Fruit fly (Drosophila melanogaster) whole organism, pupa: ENCODE data around the gene be.

Experiments used
- CG10348 ChIP-seq: fragments of 200-800 bp; sonication (Bioruptor generic); IDR thresholded peaks from 2 replicates; pipeline ENCODE4 v1.3.6; 2022; ENCODE audit warnings: missing biosample characterization, missing genetic modification characterization
- CG12605 ChIP-seq: fragments of 200-800 bp; sonication (Bioruptor generic); IDR thresholded peaks from 2 replicates; pipeline ENCODE4 v1.3.6; 2022; ENCODE audit warnings: missing biosample characterization, missing genetic modification characterization
- CG13204 ChIP-seq: fragments of 200-800 bp; sonication (Bioruptor generic); optimal IDR thresholded peaks from 2 replicates; lab custom pipeline; 2018; ENCODE audit warnings: missing biosample characterization, mild to moderate bottlenecking, missing genetic modification characterization, moderate library complexity
- CG14655 ChIP-seq: fragments of 200-800 bp; sonication (Bioruptor generic); optimal IDR thresholded peaks from 3 replicates; lab custom pipeline; 2017; ENCODE audit warnings: mild to moderate bottlenecking, missing biosample characterization, missing genetic modification reagents, missing genetic modification characterization
- CG15710 ChIP-seq: fragments of 200-800 bp; sonication (Bioruptor generic); optimal IDR thresholded peaks from 2 replicates; lab custom pipeline; 2018; ENCODE audit warnings: missing biosample characterization, mild to moderate bottlenecking, missing genetic modification characterization, moderate library complexity
- CG17806 ChIP-seq: fragments of 200-800 bp; sonication (Bioruptor generic); optimal IDR thresholded peaks from 2 replicates; lab custom pipeline; 2018; ENCODE audit warnings: missing biosample characterization, mild to moderate bottlenecking, missing genetic modification characterization, moderate library complexity
- CG32121 ChIP-seq: fragments of 200-800 bp; sonication (Bioruptor generic); IDR thresholded peaks from 2 replicates; pipeline ENCODE4 v1.3.6; 2022; ENCODE audit warnings: missing biosample characterization, missing genetic modification characterization
- CG34367 ChIP-seq: fragments of 200-800 bp; sonication (Bioruptor generic); optimal IDR thresholded peaks from 2 replicates; lab custom pipeline; 2018; ENCODE audit warnings: missing biosample characterization, mild to moderate bottlenecking, missing genetic modification characterization
- CG4496 ChIP-seq: fragments of 200-800 bp; sonication (Bioruptor generic); IDR thresholded peaks from 3 replicates; pipeline ENCODE4 v1.3.6; 2022; ENCODE audit warnings: missing biosample characterization, missing genetic modification characterization
- CG8159 ChIP-seq: fragments of 200-800 bp; sonication (Bioruptor generic); optimal IDR thresholded peaks from 3 replicates; lab custom pipeline; 2018; ENCODE audit warnings: missing biosample characterization, mild to moderate bottlenecking, missing genetic modification characterization, moderate library complexity
- CG8301 ChIP-seq: fragments of 200-800 bp; sonication (Bioruptor generic); optimal IDR thresholded peaks from 2 replicates; lab custom pipeline; 2018; ENCODE audit warnings: missing biosample characterization, mild to moderate bottlenecking, missing genetic modification characterization
- CG9948 ChIP-seq: fragments of 200-800 bp; sonication (Bioruptor generic); optimal IDR thresholded peaks from 2 replicates; lab custom pipeline; 2018; ENCODE audit warnings: missing biosample characterization, mild to moderate bottlenecking, missing genetic modification characterization, moderate library complexity
- D1 ChIP-seq: fragments of 200-800 bp; sonication (Bioruptor generic); optimal IDR thresholded peaks from 2 replicates; lab custom pipeline; 2018; ENCODE audit warnings: missing biosample characterization, mild to moderate bottlenecking, missing genetic modification characterization, moderate library complexity
- EcR ChIP-seq: fragments of 200-800 bp; sonication (Bioruptor generic); optimal IDR thresholded peaks from 3 replicates; lab custom pipeline; 2019; ENCODE audit warnings: missing biosample characterization, missing genetic modification characterization, mild to moderate bottlenecking, moderate library complexity, missing genetic modification reagents
- Ets98B ChIP-seq: fragments of 200-800 bp; sonication (Bioruptor generic); IDR thresholded peaks from 2 replicates; pipeline ENCODE4 v1.3.6; 2022; ENCODE audit warnings: missing biosample characterization, missing genetic modification characterization
- Pif1A ChIP-seq: fragments of 200-800 bp; sonication (Bioruptor generic); optimal IDR thresholded peaks from 3 replicates; lab custom pipeline; 2016; ENCODE audit warnings: missing biosample characterization, missing genetic modification characterization
- Pif1B ChIP-seq: fragments of 200-800 bp; sonication (Bioruptor generic); optimal IDR thresholded peaks from 3 replicates; lab custom pipeline; 2016; ENCODE audit warnings: missing biosample characterization, missing genetic modification characterization
- Snoo ChIP-seq: fragments of 200-800 bp; sonication (Bioruptor generic); optimal IDR thresholded peaks from 3 replicates; lab custom pipeline; 2017; ENCODE audit warnings: missing biosample characterization, mild to moderate bottlenecking, missing genetic modification characterization, inconsistent platforms
- fd96Ca ChIP-seq: fragments of 200-800 bp; sonication (Bioruptor generic); IDR thresholded peaks from 3 replicates; pipeline ENCODE4 v1.3.6; 2022; ENCODE audit warnings: missing biosample characterization, missing genetic modification characterization
- gl ChIP-seq: fragments of 200-800 bp; sonication (Bioruptor generic); optimal IDR thresholded peaks from 2 replicates; lab custom pipeline; 2018; ENCODE audit warnings: missing biosample characterization, mild to moderate bottlenecking, missing genetic modification characterization
- rn ChIP-seq: fragments of 200-800 bp; sonication (Bioruptor generic); IDR thresholded peaks from 2 replicates; pipeline ENCODE4 v1.3.6; 2022; ENCODE audit warnings: missing biosample characterization, missing genetic modification characterization

Gene be

dm6 chrX:15074646-15075351, 50.6 kb downstream of the be start:
- TF ChIP-seq EcR (GFP tag; lab: Kevin White, UChicago) (peak; percentile 51), CG14655 (GFP tag; lab: Kevin White, UChicago) (peak; percentile 91), Ets98B (peak; percentile 87), CG10348 (GFP tag; lab: Robert Waterston, UW) (no peak; the same call in 1 of the 2 replicates), CG17806 (tag; lab: Kevin White, UChicago) (peak; percentile 62), CG9948 (tag; lab: Kevin White, UChicago) (peak; percentile 74), gl (tag; lab: Kevin White, UChicago) (peak; percentile 88), CG8301 (tag; lab: Kevin White, UChicago) (peak; percentile 88), CG32121 (GFP tag; lab: Robert Waterston, UW) (peak; percentile 92), CG4496 (GFP tag; lab: Robert Waterston, UW) (peak; percentile 91), Pif1A (GFP tag; lab: Kevin White, UChicago) (peak; percentile 90), rn (GFP tag; lab: Robert Waterston, UW) (peak; percentile 67), CG13204 (GFP tag; lab: Kevin White, UChicago) (peak; percentile 81), fd96Ca (peak; percentile 91), CG8159 (tag; lab: Kevin White, UChicago) (peak; percentile 84), Snoo (tag; lab: Kevin White, UChicago) (peak; percentile 71), CG15710 (tag; lab: Kevin White, UChicago) (peak; percentile 81), CG12605 (GFP tag; lab: Robert Waterston, UW) (peak; percentile 69), Pif1B (GFP tag; lab: Kevin White, UChicago) (peak; percentile 79), D1 (tag; lab: Kevin White, UChicago) (peak; percentile 61), CG34367 (tag; lab: Kevin White, UChicago) (peak; percentile 82)

dm6 chrX:15075485-15076037, 51.3 kb downstream of the be start:
- TF ChIP-seq rn (GFP tag; lab: Robert Waterston, UW): no peak
- peak; percentile 76 for TF ChIP-seq EcR (GFP tag; lab: Kevin White, UChicago)

dm6 chrX:15076038-15076575, 51.9 kb downstream of the be start, which contains the start of gene Lsd-2:
TSS of gene Lsd-2 (minus strand) at chrX:15076220.
- TF ChIP-seq CG32121 (GFP tag; lab: Robert Waterston, UW): 0 out of 2 replicates have a peak, but pooled peaks have one; percentile 18
- TF ChIP-seq fd96Ca: peak; percentile 50; the same call in 1 of the 3 replicates
- TF ChIP-seq CG15710 (tag; lab: Kevin White, UChicago): peak; percentile 9
- no peak for TF ChIP-seq CG8301 (tag; lab: Kevin White, UChicago)
- peak; percentile 12 for TF ChIP-seq Snoo (tag; lab: Kevin White, UChicago)
- TF ChIP-seq CG8159 (tag; lab: Kevin White, UChicago): peak; percentile 42
- peak; percentile 10 for TF ChIP-seq CG17806 (tag; lab: Kevin White, UChicago)
- peak; percentile 30 for TF ChIP-seq CG34367 (tag; lab: Kevin White, UChicago)
- peak; percentile 37 for TF ChIP-seq Pif1B (GFP tag; lab: Kevin White, UChicago)
- TF ChIP-seq CG10348 (GFP tag; lab: Robert Waterston, UW): no peak
- TF ChIP-seq CG12605 (GFP tag; lab: Robert Waterston, UW): peak; percentile 50; the same call in 1 of the 2 replicates
- no peak for TF ChIP-seq Pif1A (GFP tag; lab: Kevin White, UChicago)
- TF ChIP-seq CG14655 (GFP tag; lab: Kevin White, UChicago): peak; percentile 40
- TF ChIP-seq EcR (GFP tag; lab: Kevin White, UChicago): no peak
- peak; percentile 31 for TF ChIP-seq gl (tag; lab: Kevin White, UChicago)
- peak; percentile 51 for TF ChIP-seq Ets98B
- no peak for TF ChIP-seq D1 (tag; lab: Kevin White, UChicago)
- no peak for TF ChIP-seq rn (GFP tag; lab: Robert Waterston, UW)
- no peak for TF ChIP-seq CG9948 (tag; lab: Kevin White, UChicago)
- peak; percentile 4 for TF ChIP-seq CG13204 (GFP tag; lab: Kevin White, UChicago)
- peak; percentile 53; the same call in 2 of the 3 replicates for TF ChIP-seq CG4496 (GFP tag; lab: Robert Waterston, UW)

- TF ChIP-seq CG4496 (GFP tag; lab: Robert Waterston, UW) (no peak), gl (tag; lab: Kevin White, UChicago) (no peak), CG14655 (GFP tag; lab: Kevin White, UChicago) (no peak), CG10348 (GFP tag; lab: Robert Waterston, UW) (no peak), CG34367 (tag; lab: Kevin White, UChicago) (no peak), EcR (GFP tag; lab: Kevin White, UChicago) (no peak), fd96Ca (no peak), Pif1A (GFP tag; lab: Kevin White, UChicago) (no peak), D1 (tag; lab: Kevin White, UChicago) (no peak), Snoo (tag; lab: Kevin White, UChicago) (no peak), CG12605 (GFP tag; lab: Robert Waterston, UW) (no peak), CG32121 (GFP tag; lab: Robert Waterston, UW) (no peak), CG17806 (tag; lab: Kevin White, UChicago) (no peak), CG8301 (tag; lab: Kevin White, UChicago) (no peak), rn (GFP tag; lab: Robert Waterston, UW) (no peak), Pif1B (GFP tag; lab: Kevin White, UChicago) (no peak), CG15710 (tag; lab: Kevin White, UChicago) (no peak), CG8159 (tag; lab: Kevin White, UChicago) (no peak), CG9948 (tag; lab: Kevin White, UChicago) (no peak)
Measured at dm6 chrX:15076606-15077005, 52.4 kb downstream of the be start.
